Fruit fly (Drosophila melanogaster) whole organism, embryonic: ENCODE data around the gene CG12115.

ENCODE experiments used
- Atf6 ChIP-seq: fragments of 200-800 bp; sonication (Bioruptor generic); IDR thresholded peaks from 2 replicates; pipeline ENCODE4 v1.3.6; 2022; ENCODE audit warnings: missing biosample characterization, missing genetic modification characterization
- Awh ChIP-seq: fragments of 200-800 bp; sonication (Bioruptor generic); IDR thresholded peaks from 2 replicates; pipeline ENCODE4, ENCODE4 v1.3.6; 2022; ENCODE audit warnings: missing biosample characterization, missing genetic modification characterization
- C15 ChIP-seq: fragments of 200-800 bp; sonication (Bioruptor generic); IDR thresholded peaks from 3 replicates; pipeline ENCODE4 v1.3.6; 2022; ENCODE audit warnings: missing biosample characterization, missing genetic modification characterization
- CG10274 ChIP-seq: fragments of 200-800 bp; sonication (Bioruptor generic); optimal IDR thresholded peaks from 3 replicates; lab custom pipeline; 2017; ENCODE audit warnings: missing biosample characterization, mild to moderate bottlenecking, missing genetic modification characterization
- CG12155 ChIP-seq: fragments of 200-800 bp; sonication (Bioruptor generic); optimal IDR thresholded peaks from 3 replicates; lab custom pipeline; 2016; ENCODE audit warnings: missing biosample characterization, missing genetic modification characterization
- CG12942 ChIP-seq: fragments of 200-800 bp; sonication (Bioruptor generic); optimal IDR thresholded peaks from 3 replicates; lab custom pipeline; 2016; ENCODE audit warnings: missing biosample characterization, missing genetic modification characterization
- CG14667 ChIP-seq: fragments of 200-800 bp; sonication (Bioruptor generic); IDR thresholded peaks from 2 replicates; pipeline ENCODE4 v1.3.6; 2022; ENCODE audit warnings: missing biosample characterization, missing genetic modification characterization
- CG1529 ChIP-seq: fragments of 200-800 bp; sonication (Bioruptor generic); optimal IDR thresholded peaks from 3 replicates; lab custom pipeline; 2018; ENCODE audit warnings: missing biosample characterization, missing genetic modification characterization
- CG15601 ChIP-seq: fragments of 200-800 bp; sonication (Bioruptor generic); optimal IDR thresholded peaks from 3 replicates; lab custom pipeline; 2019; ENCODE audit warnings: missing biosample characterization, mild to moderate bottlenecking, missing genetic modification characterization, moderate library complexity
- CG17385 ChIP-seq: fragments of 200-800 bp; sonication (Bioruptor generic); optimal IDR thresholded peaks from 3 replicates; lab custom pipeline; 2018; ENCODE audit warnings: missing biosample characterization, mild to moderate bottlenecking, missing genetic modification characterization
- CG17568 ChIP-seq: fragments of 200-800 bp; sonication (Bioruptor generic); optimal IDR thresholded peaks from 2 replicates; lab custom pipeline; 2018; ENCODE audit warnings: missing biosample characterization, mild to moderate bottlenecking, missing genetic modification characterization, moderate library complexity
- CG18619 ChIP-seq: fragments of 200-800 bp; sonication (Bioruptor generic); optimal IDR thresholded peaks from 3 replicates; lab custom pipeline; 2017; ENCODE audit warnings: missing biosample characterization, mild to moderate bottlenecking, missing genetic modification characterization
- CG2129 ChIP-seq: fragments of 200-800 bp; sonication (Bioruptor generic); IDR thresholded peaks from 2 replicates; pipeline ENCODE4 v1.3.6; 2022; ENCODE audit warnings: missing biosample characterization, missing genetic modification characterization; ENCODE audit not compliant: partially characterized antibody
- CG2199 ChIP-seq: fragments of 200-800 bp; sonication (Bioruptor generic); IDR thresholded peaks from 3 replicates; pipeline ENCODE4 v1.3.6; 2022; ENCODE audit warnings: missing biosample characterization, missing genetic modification characterization
- CG34224 ChIP-seq: fragments of 200-800 bp; sonication (Bioruptor generic); IDR thresholded peaks from 3 replicates; pipeline ENCODE4 v1.3.6; 2022; ENCODE audit warnings: missing biosample characterization, missing genetic modification characterization; ENCODE audit not compliant: partially characterized antibody
- CG3995 ChIP-seq: fragments of 200-800 bp; sonication (Bioruptor generic); optimal IDR thresholded peaks from 3 replicates; lab custom pipeline; 2016; ENCODE audit warnings: missing biosample characterization, missing genetic modification characterization
- CG4328 ChIP-seq: fragments of 200-800 bp; sonication (Bioruptor generic); optimal IDR thresholded peaks from 3 replicates; lab custom pipeline; 2017; ENCODE audit warnings: missing biosample characterization, missing genetic modification reagents, missing genetic modification characterization
- CG5180 ChIP-seq: fragments of 200-800 bp; sonication (Bioruptor generic); optimal IDR thresholded peaks from 3 replicates; lab custom pipeline; 2017; ENCODE audit warnings: missing biosample characterization, missing genetic modification characterization, mild to moderate bottlenecking, moderate library complexity, missing genetic modification reagents
- CG6683 ChIP-seq: fragments of 200-800 bp; sonication (Bioruptor generic); optimal IDR thresholded peaks from 2 replicates; lab custom pipeline; 2017; ENCODE audit warnings: missing biosample characterization, mild to moderate bottlenecking, missing genetic modification characterization, missing genetic modification reagents
- CG6813 ChIP-seq: fragments of 200-800 bp; sonication (Bioruptor generic); optimal IDR thresholded peaks from 2 replicates; lab custom pipeline; 2017; ENCODE audit warnings: missing biosample characterization, missing genetic modification characterization, mild to moderate bottlenecking, moderate library complexity, missing genetic modification reagents
- CG8765 ChIP-seq: fragments of 200-800 bp; sonication (Bioruptor generic); IDR thresholded peaks from 2 replicates; pipeline ENCODE4 v1.3.6; 2022; ENCODE audit warnings: missing biosample characterization, missing genetic modification characterization
- Chrac-16 ChIP-seq: fragments of 200-800 bp; sonication (Bioruptor generic); optimal IDR thresholded peaks from 3 replicates; lab custom pipeline; 2016; ENCODE audit warnings: missing biosample characterization, missing genetic modification characterization
- Dad ChIP-seq: fragments of 200-800 bp; sonication (Bioruptor generic); optimal IDR thresholded peaks from 3 replicates; lab custom pipeline; 2016; ENCODE audit warnings: missing biosample characterization, missing genetic modification characterization
- H15 ChIP-seq: fragments of 200-800 bp; sonication (Bioruptor generic); IDR thresholded peaks from 3 replicates; pipeline ENCODE4 v1.3.6; 2022; ENCODE audit warnings: missing biosample characterization, missing genetic modification characterization
- Hr3 ChIP-seq: fragments of 200-800 bp; sonication (Bioruptor generic); optimal IDR thresholded peaks from 3 replicates; lab custom pipeline; 2016; ENCODE audit warnings: missing biosample characterization, missing genetic modification characterization
- Hr51 ChIP-seq, 2 experiments: fragments of 200-800 bp; sonication (Bioruptor generic); optimal IDR thresholded peaks; 2 replicates in 1 of 2; 3 replicates in 1 of 2; lab custom pipeline; 2016 to 2018; ENCODE audit warnings: missing biosample characterization in 2 of 2, missing genetic modification characterization in 2 of 2, mild to moderate bottlenecking in 1 of 2, moderate library complexity in 1 of 2
- Hsf ChIP-seq: fragments of 200-800 bp; sonication (Bioruptor generic); optimal IDR thresholded peaks from 3 replicates; lab custom pipeline; 2016; ENCODE audit warnings: missing biosample characterization, missing genetic modification characterization
- Lim3 ChIP-seq: fragments of 200-800 bp; sonication (Bioruptor generic); IDR thresholded peaks from 2 replicates; pipeline ENCODE4 v1.3.6; 2022; ENCODE audit warnings: missing biosample characterization, missing genetic modification characterization
- MESR4 ChIP-seq: fragments of 200-800 bp; sonication (Bioruptor generic); optimal IDR thresholded peaks from 2 replicates; lab custom pipeline; 2018; ENCODE audit warnings: missing biosample characterization, mild to moderate bottlenecking, missing genetic modification characterization, moderate library complexity
- Six4 ChIP-seq: fragments of 200-800 bp; sonication (Bioruptor generic); optimal IDR thresholded peaks from 2 replicates; lab custom pipeline; 2016; ENCODE audit warnings: missing biosample characterization, missing genetic modification characterization
- Sry-β ChIP-seq: fragments of 200-800 bp; sonication (Bioruptor generic); optimal IDR thresholded peaks from 2 replicates; lab custom pipeline; 2018; ENCODE audit warnings: missing biosample characterization, mild to moderate bottlenecking, missing genetic modification characterization, moderate library complexity
- TFAM ChIP-seq: fragments of 200-800 bp; sonication (Bioruptor generic); optimal IDR thresholded peaks from 2 replicates; lab custom pipeline; 2017; ENCODE audit warnings: missing biosample characterization, missing genetic modification characterization, inconsistent platforms
- Vsx1 ChIP-seq: fragments of 200-800 bp; sonication (Bioruptor generic); optimal IDR thresholded peaks from 2 replicates; lab custom pipeline; 2017; ENCODE audit warnings: missing biosample characterization, mild to moderate bottlenecking, missing genetic modification characterization, missing genetic modification reagents
- bowl ChIP-seq: fragments of 200-800 bp; sonication (Bioruptor generic); IDR thresholded peaks from 2 replicates; pipeline ENCODE4 v1.3.6; 2022; ENCODE audit warnings: missing biosample characterization, missing genetic modification characterization
- dimm ChIP-seq: fragments of 200-800 bp; sonication (Bioruptor generic); IDR thresholded peaks from 2 replicates; pipeline ENCODE4 v1.3.6; 2022; ENCODE audit warnings: missing biosample characterization, missing genetic modification characterization
- gcm2 ChIP-seq: fragments of 200-800 bp; sonication (Bioruptor generic); optimal IDR thresholded peaks from 2 replicates; lab custom pipeline; 2016; ENCODE audit warnings: missing biosample characterization, missing genetic modification characterization
- gsb ChIP-seq: fragments of 200-800 bp; sonication (Bioruptor generic); IDR thresholded peaks from 2 replicates; pipeline ENCODE4 v1.3.6; 2022; ENCODE audit warnings: missing biosample characterization, missing genetic modification characterization
- h ChIP-seq: fragments of >200 bp; optimal IDR thresholded peaks from 2 replicates; lab custom pipeline; 2017
- klu ChIP-seq: fragments of 200-800 bp; sonication (Bioruptor generic); IDR thresholded peaks from 2 replicates; pipeline ENCODE4 v1.3.6; 2022; ENCODE audit warnings: missing biosample characterization, missing genetic modification characterization
- lilli ChIP-seq: fragments of 200-800 bp; sonication (Bioruptor generic); optimal IDR thresholded peaks from 3 replicates; lab custom pipeline; 2016; ENCODE audit warnings: missing biosample characterization, missing genetic modification characterization
- lov ChIP-seq, 2 experiments: fragments of 200-800 bp in 1 of 2; fragments of >200 bp in 1 of 2; sonication (Bioruptor generic) in 1 of 2; IDR thresholded peaks in 1 of 2; optimal IDR thresholded peaks in 1 of 2; 2 replicates in 1 of 2; 3 replicates in 1 of 2; pipeline versions ENCODE4 v1.3.6 to Lab custom; 2017 to 2022; ENCODE audit warnings: missing biosample characterization in 1 of 2, missing genetic modification characterization in 1 of 2
- mirr ChIP-seq: fragments of 200-800 bp; sonication (Bioruptor generic); optimal IDR thresholded peaks from 3 replicates; lab custom pipeline; 2018; ENCODE audit warnings: missing biosample characterization, mild to moderate bottlenecking, missing genetic modification characterization
- nom ChIP-seq: fragments of 200-800 bp; sonication (Bioruptor generic); optimal IDR thresholded peaks from 2 replicates; lab custom pipeline; 2017; ENCODE audit warnings: missing biosample characterization, missing genetic modification characterization, mild to moderate bottlenecking, moderate library complexity, missing genetic modification reagents
- slp2 ChIP-seq: fragments of 200-800 bp; sonication (Bioruptor generic); optimal IDR thresholded peaks from 2 replicates; lab custom pipeline; 2016; ENCODE audit warnings: missing biosample characterization, missing genetic modification characterization
- sna ChIP-seq: fragments of 200-800 bp; sonication (Bioruptor generic); IDR thresholded peaks from 2 replicates; pipeline ENCODE4 v1.3.6; 2022; ENCODE audit warnings: missing biosample characterization, missing genetic modification characterization; ENCODE audit not compliant: partially characterized antibody
- tll ChIP-seq, 2 experiments: fragments of 200-800 bp in 1 of 2; fragments of >200 bp in 1 of 2; sonication (Bioruptor generic) in 1 of 2; optimal IDR thresholded peaks; 2 replicates each; lab custom pipeline; 2017 to 2019; ENCODE audit warnings: missing biosample characterization in 2 of 2, missing genetic modification characterization in 2 of 2, mild to moderate bottlenecking in 1 of 2, moderate library complexity in 1 of 2
- trh ChIP-seq: fragments of 200-800 bp; sonication (Bioruptor generic); optimal IDR thresholded peaks from 2 replicates; lab custom pipeline; 2016; ENCODE audit warnings: missing biosample characterization, missing genetic modification characterization
- ttk ChIP-seq: fragments of 200-800 bp; sonication (Bioruptor generic); IDR thresholded peaks from 2 replicates; pipeline ENCODE4 v2.1.2; 2022; ENCODE audit warnings: missing biosample characterization, missing genetic modification characterization
- vfl ChIP-seq: fragments of 200-800 bp; sonication (Bioruptor generic); optimal IDR thresholded peaks from 2 replicates; lab custom pipeline; 2016; ENCODE audit warnings: missing biosample characterization, missing genetic modification characterization
- zen ChIP-seq: fragments of 200-800 bp; sonication (Bioruptor generic); optimal IDR thresholded peaks from 3 replicates; lab custom pipeline; 2018; ENCODE audit warnings: missing biosample characterization, mild to moderate bottlenecking, missing genetic modification characterization, moderate library complexity
- zfh2 ChIP-seq: fragments of 200-800 bp; sonication (Bioruptor generic); optimal IDR thresholded peaks from 2 replicates; lab custom pipeline; 2016; ENCODE audit warnings: missing biosample characterization, missing genetic modification characterization

CG12115 gene

DNA sequence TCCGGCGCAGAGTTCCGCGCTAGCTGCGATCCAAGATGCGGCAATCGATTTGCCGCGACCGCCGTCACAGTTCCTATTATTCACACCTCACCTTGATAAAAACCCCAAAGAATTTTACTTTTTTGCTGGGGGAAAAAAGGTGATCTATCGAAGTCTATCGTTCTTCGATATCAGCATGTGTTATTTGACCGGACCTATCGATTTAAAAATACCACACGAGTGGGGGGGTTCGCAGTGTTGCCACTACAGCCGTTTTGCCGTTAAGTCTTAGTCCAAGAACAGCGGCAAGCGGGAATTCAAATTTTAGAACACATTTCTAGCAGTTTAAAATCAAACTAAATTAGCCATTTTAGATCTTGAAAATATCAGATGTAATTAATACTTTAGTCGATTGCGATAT lies 41.8 kb upstream of the CG12115 start, which contains the start of gene CG12121 (continued):
- TF ChIP-seq dimm (GFP tag; lab: Robert Waterston, UW) (no peak), CG2129 (GFP tag; lab: Robert Waterston, UW) (no peak), H15 (GFP tag; lab: Robert Waterston, UW) (no peak), sna (GFP tag; lab: Robert Waterston, UW) (no peak; the same call in 1 of the 2 replicates), CG4328 (GFP tag; lab: Kevin White, UChicago) (no peak), mirr (GFP tag; lab: Kevin White, UChicago) (no peak), lov (optimal IDR thresholded peaks at IDR 0.05; lab: Kevin White, UChicago) (no peak), lov (GFP tag; IDR thresholded peaks at IDR 0.05; lab: Robert Waterston, UW) (no peak), Atf6 (no peak), CG17568 (no peak), Six4 (GFP tag; lab: Kevin White, UChicago) (no peak), vfl (GFP tag; lab: Kevin White, UChicago) (no peak), bowl (GFP tag; lab: Robert Waterston, UW) (no peak), Lim3 (GFP tag; lab: Robert Waterston, UW) (no peak), TFAM (GFP tag; lab: Kevin White, UChicago) (no peak), Hr51 (GFP tag; optimal IDR thresholded peaks at IDR 0.05; lab: Kevin White, UChicago) (no peak), nom (GFP tag; lab: Kevin White, UChicago) (no peak), h (no peak), ttk (GFP tag; lab: Robert Waterston, UW) (no peak), zfh2 (GFP tag; lab: Kevin White, UChicago) (no peak), MESR4 (GFP tag; lab: Kevin White, UChicago) (peak; percentile 77), Hr3 (no peak), Chrac-16 (GFP tag; lab: Kevin White, UChicago) (no peak), CG34224 (GFP tag; lab: Robert Waterston, UW) (peak; percentile 71; the same call in 2 of the 3 replicates), tll (GFP tag; optimal IDR thresholded peaks at IDR 0.05; lab: Kevin White, UChicago) (no peak), Vsx1 (GFP tag; lab: Kevin White, UChicago) (no peak), CG18619 (GFP tag; lab: Kevin White, UChicago) (no peak), lilli (no peak), gcm2 (GFP tag; lab: Kevin White, UChicago) (no peak), C15 (GFP tag; lab: Robert Waterston, UW) (no peak), CG2199 (GFP tag; lab: Robert Waterston, UW) (no peak), Awh (no peak), Hsf (GFP tag; lab: Kevin White, UChicago) (no peak), CG6813 (GFP tag; lab: Kevin White, UChicago) (no peak), CG6683 (GFP tag; lab: Kevin White, UChicago) (no peak), Sry-β (peak; percentile 52), CG1529 (no peak), CG12155 (GFP tag; lab: Kevin White, UChicago) (no peak), CG5180 (GFP tag; lab: Kevin White, UChicago) (no peak), trh (no peak), Dad (GFP tag; lab: Kevin White, UChicago) (no peak), CG10274 (GFP tag; lab: Kevin White, UChicago) (no peak), gsb (no peak), slp2 (no peak), klu (no peak), CG17385 (GFP tag; lab: Kevin White, UChicago) (no peak), CG8765 (no peak), CG12942 (GFP tag; lab: Kevin White, UChicago) (no peak), zen (tag; lab: Kevin White, UChicago) (no peak), CG3995 (GFP tag; lab: Kevin White, UChicago) (peak; percentile 20), CG15601 (tag; lab: Kevin White, UChicago) (no peak), CG14667 (no peak)
